Worm (Caenorhabditis elegans) whole organism, young adult: ENCODE results near the gene oxi-1.

Experiments
- B0019.2 ChIP-seq: fragments of 200-800 bp; sonication (Bioruptor generic); conservative IDR thresholded peaks from 2 replicates; pipeline ENCODE4 v1.3.6; 2022; ENCODE audit warnings: missing genetic modification reagents, missing genetic modification characterization, missing compliant biosample characterization
- B0035.1 ChIP-seq: sonication (generic microtip); optimal IDR thresholded peaks from 2 replicates; lab custom pipeline; 2016; ENCODE audit warnings: missing genetic modification characterization, mild to moderate bottlenecking, missing compliant biosample characterization, missing genotype, missing genetic modification reagents
- B0261.1 ChIP-seq: sonication (generic microtip); optimal IDR thresholded peaks from 2 replicates; lab custom pipeline; 2016; ENCODE audit warnings: mild to moderate bottlenecking, missing genetic modification characterization, moderate library complexity, missing compliant biosample characterization
- B0336.3 ChIP-seq: fragments of 200-800 bp; sonication (Bioruptor generic); IDR thresholded peaks from 2 replicates; pipeline ENCODE4 v1.3.6; 2022; ENCODE audit warnings: missing genetic modification characterization, missing compliant biosample characterization
- C06A6.2 ChIP-seq: fragments of 200-800 bp; sonication (Bioruptor generic); conservative IDR thresholded peaks from 2 replicates; pipeline ENCODE4 v1.3.6; 2022; ENCODE audit warnings: missing genetic modification characterization, missing compliant biosample characterization
- D2030.7 ChIP-seq: fragments of 200-800 bp; sonication (Bioruptor generic); IDR thresholded peaks from 2 replicates; pipeline ENCODE4 v1.3.6; 2022; ENCODE audit warnings: missing genetic modification reagents, missing genetic modification characterization, missing compliant biosample characterization
- F37B4.10 ChIP-seq: fragments of 200-800 bp; sonication (Bioruptor generic); IDR thresholded peaks from 2 replicates; pipeline ENCODE4 v1.3.6; 2022; ENCODE audit warnings: missing genetic modification characterization, missing compliant biosample characterization
- F39B2.1 ChIP-seq: fragments of 200-800 bp; sonication (Bioruptor generic); IDR thresholded peaks from 2 replicates; pipeline ENCODE4 v1.3.6; 2022; ENCODE audit warnings: missing genetic modification reagents, missing genetic modification characterization, missing compliant biosample characterization
- F57C9.4 ChIP-seq: sonication (generic microtip); optimal IDR thresholded peaks from 2 replicates; lab custom pipeline; 2017; ENCODE audit warnings: mild to moderate bottlenecking, missing genetic modification characterization, missing compliant biosample characterization
- T07F8.4 ChIP-seq: sonication (generic microtip); optimal IDR thresholded peaks from 2 replicates; lab custom pipeline; 2016; ENCODE audit warnings: mild to moderate bottlenecking, missing genetic modification characterization, moderate library complexity, missing compliant biosample characterization
- Y53G8AR.9 ChIP-seq: fragments of 200-800 bp; sonication (Bioruptor generic); conservative IDR thresholded peaks from 2 replicates; pipeline ENCODE4 v1.3.6; 2022; ENCODE audit warnings: missing genetic modification reagents, missing genetic modification characterization, missing compliant biosample characterization
- Y56A3A.18 ChIP-seq: fragments of 200-800 bp; sonication (Bioruptor generic); IDR thresholded peaks from 2 replicates; pipeline ENCODE4 v1.3.6; 2022; ENCODE audit warnings: missing genetic modification reagents, missing genetic modification characterization, missing compliant biosample characterization
- Y67H2A.10 ChIP-seq: fragments of 200-800 bp; sonication (Bioruptor generic); conservative IDR thresholded peaks from 2 replicates; pipeline ENCODE4 v1.3.6; 2022; ENCODE audit warnings: missing genetic modification reagents, missing genetic modification characterization, missing compliant biosample characterization
- Y79H2A.3 ChIP-seq: fragments of 200-800 bp; sonication (Bioruptor generic); conservative IDR thresholded peaks from 2 replicates; pipeline ENCODE4 v1.3.6; 2022; ENCODE audit warnings: missing genetic modification reagents, missing genetic modification characterization, missing compliant biosample characterization
- Y95B8A.8 ChIP-seq: fragments of 200-800 bp; sonication (Bioruptor generic); IDR thresholded peaks from 2 replicates; pipeline ENCODE4 v1.3.6; 2022; ENCODE audit warnings: missing genetic modification reagents, missing genetic modification characterization, missing compliant biosample characterization
- aptf-2 ChIP-seq: fragments of 200-800 bp; sonication (Bioruptor generic); conservative IDR thresholded peaks from 2 replicates; pipeline ENCODE4 v1.3.6; 2022; ENCODE audit warnings: missing genetic modification reagents, missing genetic modification characterization, missing compliant biosample characterization
- aptf-3 ChIP-seq: fragments of 200-800 bp; sonication (Bioruptor generic); IDR thresholded peaks from 2 replicates; pipeline ENCODE4 v1.3.6; 2022; ENCODE audit warnings: missing genetic modification characterization, missing compliant biosample characterization
- athp-1 ChIP-seq: sonication (generic microtip); optimal IDR thresholded peaks from 2 replicates; lab custom pipeline; 2017; ENCODE audit warnings: mild to moderate bottlenecking, missing genetic modification characterization, missing compliant biosample characterization
- attf-5 ChIP-seq: fragments of 200-800 bp; sonication (Bioruptor generic); optimal IDR thresholded peaks from 2 replicates; lab custom pipeline; 2018; ENCODE audit warnings: mild to moderate bottlenecking, missing genetic modification characterization, missing compliant biosample characterization
- attf-6 ChIP-seq: fragments of 200-800 bp; sonication (Bioruptor generic); IDR thresholded peaks from 2 replicates; pipeline ENCODE4 v1.3.6; 2022; ENCODE audit warnings: missing genetic modification reagents, missing genetic modification characterization, missing compliant biosample characterization
- ccch-3 ChIP-seq: fragments of 200-800 bp; sonication (Bioruptor generic); optimal IDR thresholded peaks from 2 replicates; lab custom pipeline; 2018; ENCODE audit warnings: mild to moderate bottlenecking, missing genetic modification characterization, missing compliant biosample characterization
- cebp-1 ChIP-seq, 2 experiments: fragments of 200-800 bp in 1 of 2; sonication (Bioruptor generic) in 1 of 2; sonication (generic microtip) in 1 of 2; IDR thresholded peaks in 1 of 2; optimal IDR thresholded peaks in 1 of 2; 2 replicates each; pipeline versions ENCODE4 v1.3.6 to Lab custom; 2017 to 2022; ENCODE audit warnings: missing compliant biosample characterization in 2 of 2, missing genetic modification characterization in 2 of 2, mild to moderate bottlenecking in 1 of 2, missing genetic modification reagents in 1 of 2, moderate library complexity in 1 of 2
- cebp-2 ChIP-seq: fragments of 200-800 bp; sonication (Bioruptor generic); IDR thresholded peaks from 2 replicates; pipeline ENCODE4 v1.3.6; 2022; ENCODE audit warnings: missing genetic modification characterization, missing compliant biosample characterization
- ceh-40 ChIP-seq: fragments of 200-800 bp; sonication (Bioruptor generic); IDR thresholded peaks from 2 replicates; pipeline ENCODE4 v1.3.6; 2022; ENCODE audit warnings: missing genetic modification characterization, missing compliant biosample characterization
- ceh-91 ChIP-seq: fragments of 200-800 bp; sonication (Bioruptor generic); IDR thresholded peaks from 2 replicates; pipeline ENCODE4 v1.3.6; 2022; ENCODE audit warnings: missing genetic modification reagents, missing genetic modification characterization, missing compliant biosample characterization
- egrh-3 ChIP-seq: fragments of 200-800 bp; sonication (Bioruptor generic); IDR thresholded peaks from 2 replicates; pipeline ENCODE4 v1.3.6; 2022; ENCODE audit warnings: missing genetic modification reagents, missing genetic modification characterization, missing compliant biosample characterization
- him-1 ChIP-seq: sonication (generic microtip); optimal IDR thresholded peaks from 2 replicates; lab custom pipeline; 2016; ENCODE audit warnings: missing genotype, missing genetic modification reagents, missing genetic modification characterization, missing compliant biosample characterization
- hlh-12 ChIP-seq: sonication (generic microtip); optimal IDR thresholded peaks from 2 replicates; lab custom pipeline; 2016; ENCODE audit warnings: missing genetic modification characterization, missing compliant biosample characterization
- hlh-26 ChIP-seq: fragments of 200-800 bp; sonication (Bioruptor generic); conservative IDR thresholded peaks from 2 replicates; pipeline ENCODE4 v1.3.6; 2022; ENCODE audit warnings: missing genetic modification reagents, missing genetic modification characterization, missing compliant biosample characterization
- let-607 ChIP-seq, 2 experiments: fragments of 200-800 bp in 1 of 2; sonication (Bioruptor generic) in 1 of 2; sonication (generic microtip) in 1 of 2; optimal IDR thresholded peaks; 2 replicates each; lab custom pipeline; 2016 to 2018; ENCODE audit warnings: mild to moderate bottlenecking in 2 of 2, missing compliant biosample characterization in 2 of 2, missing genetic modification characterization in 2 of 2, moderate library complexity in 2 of 2, missing genotype in 1 of 2
- lin-35 ChIP-seq, 3 experiments: fragments of 150-350 bp in 2 of 3; sonication (generic microtip) in 1 of 3; optimal IDR thresholded peaks; 2 replicates each; lab custom pipeline; 2014 to 2018; ENCODE audit warnings: missing biosample characterization in 3 of 3, missing genetic modification characterization in 3 of 3, missing genetic modification reagents in 3 of 3
- madf-8 ChIP-seq: fragments of 200-800 bp; sonication (Bioruptor generic); conservative IDR thresholded peaks from 2 replicates; pipeline ENCODE4 v1.3.6; 2022; ENCODE audit warnings: missing genetic modification reagents, missing genetic modification characterization, missing compliant biosample characterization
- mel-28 ChIP-seq: sonication (generic microtip); optimal IDR thresholded peaks from 2 replicates; lab custom pipeline; 2016; ENCODE audit warnings: borderline replicate concordance, mild to moderate bottlenecking, missing genetic modification characterization, missing compliant biosample characterization
- nfya-1 ChIP-seq: sonication (generic microtip); optimal IDR thresholded peaks from 2 replicates; lab custom pipeline; 2017; ENCODE audit warnings: antibody characterized with exemption, missing compliant biosample characterization, missing genetic modification characterization, borderline replicate concordance; ENCODE audit not compliant: insufficient read depth
- pha-4 ChIP-seq: fragments of 150-350 bp; sonication (generic microtip); optimal IDR thresholded peaks from 2 replicates; lab custom pipeline; 2014; ENCODE audit warnings: missing biosample characterization, missing genetic modification reagents, missing genetic modification characterization
- sdz-38 ChIP-seq: sonication (generic microtip); optimal IDR thresholded peaks from 2 replicates; lab custom pipeline; 2016; ENCODE audit warnings: missing genotype, missing genetic modification characterization, missing compliant biosample characterization
- sea-2 ChIP-seq: fragments of 200-800 bp; sonication (Bioruptor generic); IDR thresholded peaks from 2 replicates; pipeline ENCODE4 v1.3.6; 2022; ENCODE audit warnings: missing genetic modification characterization, missing compliant biosample characterization
- snpc-1.1 ChIP-seq: sonication (generic microtip); optimal IDR thresholded peaks from 2 replicates; lab custom pipeline; 2017; ENCODE audit warnings: missing genetic modification characterization, mild to moderate bottlenecking, missing compliant biosample characterization, antibody characterized with exemption, moderate library complexity, missing genotype, missing genetic modification reagents; ENCODE audit not compliant: insufficient read depth
- snpc-1.3 ChIP-seq: sonication (generic microtip); optimal IDR thresholded peaks from 2 replicates; lab custom pipeline; 2017; ENCODE audit warnings: missing genetic modification characterization, mild to moderate bottlenecking, missing compliant biosample characterization, antibody characterized with exemption, moderate library complexity, missing genotype, missing genetic modification reagents; ENCODE audit not compliant: insufficient read depth
- snpc-3.4 ChIP-seq: sonication (generic microtip); optimal IDR thresholded peaks from 2 replicates; lab custom pipeline; 2017; ENCODE audit warnings: missing genetic modification characterization, mild to moderate bottlenecking, missing compliant biosample characterization, antibody characterized with exemption, moderate library complexity, missing genotype, missing genetic modification reagents
- somi-1 ChIP-seq: fragments of 200-800 bp; sonication (Bioruptor generic); optimal IDR thresholded peaks from 2 replicates; lab custom pipeline; 2018; ENCODE audit warnings: mild to moderate bottlenecking, missing genetic modification characterization, missing compliant biosample characterization
- unc-130 ChIP-seq: sonication (generic microtip); optimal IDR thresholded peaks from 2 replicates; lab custom pipeline; 2016; ENCODE audit warnings: missing genetic modification reagents, missing genetic modification characterization, missing compliant biosample characterization
- ztf-18 ChIP-seq: sonication (generic microtip); optimal IDR thresholded peaks from 2 replicates; lab custom pipeline; 2016; ENCODE audit warnings: missing genotype, mild to moderate bottlenecking, missing genetic modification characterization, missing compliant biosample characterization
- ztf-28 ChIP-seq: fragments of 200-800 bp; sonication (Bioruptor generic); IDR thresholded peaks from 2 replicates; pipeline ENCODE4 v1.3.6; 2022; ENCODE audit warnings: missing genetic modification reagents, missing genetic modification characterization, missing compliant biosample characterization

oxi-1 gene

ce11 chrIII:10810837-10811814 is 47.0 kb upstream of the oxi-1 start:
- no peak for TF ChIP-seq hlh-26 (GFP tag; lab: Robert Waterston, UW)
- peak; percentile 97 for TF ChIP-seq Y95B8A.8 (GFP tag; lab: Robert Waterston, UW)
- TF ChIP-seq aptf-3 (GFP tag; lab: Robert Waterston, UW) = peak; percentile 80; the same call in 1 of the 2 replicates
- TF ChIP-seq unc-130 = no peak
- no peak for TF ChIP-seq cebp-1 (GFP tag; IDR thresholded peaks at IDR 0.05; lab: Robert Waterston, UW)
- TF ChIP-seq cebp-1 (tag; optimal IDR thresholded peaks at IDR 0.05; lab: Kevin White, UChicago) = peak; percentile 15
- TF ChIP-seq B0035.1 (tag; lab: Kevin White, UChicago) = no peak
- TF ChIP-seq sea-2 (GFP tag; lab: Robert Waterston, UW) = no peak
- peak; percentile 91 for TF ChIP-seq attf-6
- peak in 1 of 3 experiments; percentile 3 for TF ChIP-seq lin-35 (GFP tag; optimal IDR thresholded peaks at IDR 0.05; lab: Kevin White, UChicago)
- no peak for TF ChIP-seq snpc-1.1 (tag; lab: Kevin White, UChicago)
- TF ChIP-seq ztf-18 = no peak
- no peak for TF ChIP-seq snpc-3.4 (tag; lab: Kevin White, UChicago)
- TF ChIP-seq B0261.1 (tag; lab: Kevin White, UChicago) = no peak
- TF ChIP-seq madf-8 (GFP tag; lab: Robert Waterston, UW) = peak; percentile 58
- TF ChIP-seq ceh-91 = 0 out of 2 replicates have a peak, but pooled peaks have one; percentile 60
- no peak for TF ChIP-seq ccch-3 (GFP tag; lab: Kevin White, UChicago)
- TF ChIP-seq T07F8.4 = no peak
- peak; percentile 92 for TF ChIP-seq Y53G8AR.9
- TF ChIP-seq hlh-12 = no peak
- TF ChIP-seq mel-28 (tag; lab: Kevin White, UChicago) = no peak
- peak; percentile 72; the same call in 1 of the 2 replicates for TF ChIP-seq Y56A3A.18 (GFP tag; lab: Robert Waterston, UW)
- 0 out of 2 replicates have a peak, but pooled peaks have one; percentile 29 for TF ChIP-seq F37B4.10 (GFP tag; lab: Robert Waterston, UW)
- TF ChIP-seq F39B2.1 (GFP tag; lab: Robert Waterston, UW) = peak; percentile 70; the same call in 1 of the 2 replicates
- TF ChIP-seq ceh-40 = peak; percentile 70; the same call in 1 of the 2 replicates
- peak; percentile 10 for TF ChIP-seq B0336.3
- TF ChIP-seq athp-1 (tag; lab: Kevin White, UChicago) = peak; percentile 36
- no peak for TF ChIP-seq somi-1 (GFP tag; lab: Kevin White, UChicago)
- no peak for TF ChIP-seq Y67H2A.10 (GFP tag; lab: Robert Waterston, UW)
- peak; percentile 9; the same call in 1 of the 2 replicates for TF ChIP-seq ztf-28 (GFP tag; lab: Robert Waterston, UW)
- TF ChIP-seq cebp-2 = 0 out of 2 replicates have a peak, but pooled peaks have one; percentile 58
- TF ChIP-seq sdz-38 (tag; lab: Kevin White, UChicago) = no peak
- TF ChIP-seq nfya-1 (tag; lab: Kevin White, UChicago) = no peak
- peak; percentile 93 for TF ChIP-seq D2030.7 (GFP tag; lab: Robert Waterston, UW)
- no peak for TF ChIP-seq C06A6.2 (GFP tag; lab: Robert Waterston, UW)
- TF ChIP-seq Y79H2A.3 (GFP tag; lab: Robert Waterston, UW) = peak; percentile 93
- peak; percentile 45; the same call in 1 of the 2 replicates for TF ChIP-seq B0019.2 (GFP tag; lab: Robert Waterston, UW)
- TF ChIP-seq him-1 = peak; percentile 56
- no peak for TF ChIP-seq snpc-1.3 (tag; lab: Kevin White, UChicago)
- TF ChIP-seq aptf-2 (GFP tag; lab: Robert Waterston, UW) = no peak; the same call in 1 of the 2 replicates
- no peak for TF ChIP-seq let-607 (tag; optimal IDR thresholded peaks at IDR 0.05; lab: Kevin White, UChicago)
- TF ChIP-seq attf-5 = no peak
- no peak for TF ChIP-seq F57C9.4 (tag; lab: Kevin White, UChicago)
- TF ChIP-seq egrh-3 (GFP tag; lab: Robert Waterston, UW) = peak; percentile 71; the same call in 1 of the 2 replicates
- no peak for TF ChIP-seq pha-4 (tag; lab: Kevin White, UChicago)
